Worm (Caenorhabditis elegans): Measurements from ENCODE around the gene igdb-2.

The igdb-2 gene

DNA sequence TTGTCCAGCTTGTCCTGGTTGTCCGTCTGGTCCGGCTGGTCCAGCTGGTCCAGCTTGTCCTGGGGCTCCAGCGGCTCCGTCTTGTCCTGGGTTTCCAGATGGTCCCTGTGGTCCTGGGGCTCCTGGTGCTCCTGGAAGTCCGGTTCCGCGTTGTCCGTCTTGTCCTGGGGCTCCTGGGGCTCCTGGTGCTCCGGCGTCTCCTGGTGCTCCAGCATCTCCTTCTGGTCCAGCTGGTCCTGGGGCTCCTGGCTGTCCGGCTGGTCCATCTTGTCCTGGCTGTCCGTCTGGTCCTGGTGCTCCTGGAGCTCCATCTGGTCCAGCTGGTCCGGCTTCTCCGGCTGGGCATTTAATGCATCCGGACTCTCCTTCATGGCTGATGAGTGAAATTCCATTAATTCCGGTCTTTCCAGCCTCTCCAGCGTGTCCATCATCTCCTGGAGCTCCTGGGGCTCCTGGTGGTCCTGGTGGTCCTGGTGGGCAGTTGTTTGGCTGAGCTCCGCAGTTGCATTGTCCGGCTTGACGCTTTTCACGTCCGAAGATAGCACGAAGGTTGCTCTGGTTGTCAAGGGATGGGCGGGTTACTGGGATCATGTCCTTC is 40.7 kb upstream of the igdb-2 start:
- TF ChIP-seq F39B2.1 (GFP tag; IDR thresholded peaks at IDR 0.05) (no peak), ekl-4 (GFP tag; IDR thresholded peaks at IDR 0.05) (no peak), B0336.3 (GFP tag; IDR thresholded peaks at IDR 0.05) (no peak), nfya-2 (GFP tag; IDR thresholded peaks at IDR 0.05) (no peak), unc-62 (GFP tag; optimal IDR thresholded peaks at IDR 0.05) (no peak), F55B11.4 (tag; optimal IDR thresholded peaks at IDR 0.05; ENCODE audit: borderline replicate concordance, insufficient read depth) (no peak), egl-18 (GFP tag; IDR thresholded peaks at IDR 0.05) (no peak), Y79H2A.3 (GFP tag; conservative IDR thresholded peaks at IDR 0.05) (no peak), zim-3 (tag; optimal IDR thresholded peaks at IDR 0.05) (no peak), athp-1 (tag; optimal IDR thresholded peaks at IDR 0.05) (peak; percentile 6), mes-4 (tag; optimal IDR thresholded peaks at IDR 0.05) (no peak), lsl-1 (GFP tag; optimal IDR thresholded peaks at IDR 0.05) (no peak), ccch-3 (GFP tag; optimal IDR thresholded peaks at IDR 0.05) (no peak), ztf-28 (GFP tag; IDR thresholded peaks at IDR 0.05) (no peak), rec-8 (tag; optimal IDR thresholded peaks at IDR 0.05) (no peak), nfyb-1 (GFP tag; IDR thresholded peaks at IDR 0.05) (0 out of 2 replicates have a peak, but pooled peaks have one; percentile 13), B0035.1 (tag; optimal IDR thresholded peaks at IDR 0.05) (no peak), lir-1 (GFP tag; conservative IDR thresholded peaks at IDR 0.05) (no peak), D2030.7 (GFP tag; IDR thresholded peaks at IDR 0.05) (no peak), tbx-9 (tag; optimal IDR thresholded peaks at IDR 0.05; ENCODE audit: borderline replicate concordance) (no peak), egrh-3 (GFP tag; IDR thresholded peaks at IDR 0.05) (peak; percentile 96), ceh-58 (GFP tag; IDR thresholded peaks at IDR 0.05) (no peak), ceh-100 (GFP tag; IDR thresholded peaks at IDR 0.05) (no peak), T07F8.4 (tag; optimal IDR thresholded peaks at IDR 0.05) (no peak), aptf-3 (GFP tag; IDR thresholded peaks at IDR 0.05) (no peak), ceh-40 (GFP tag; IDR thresholded peaks at IDR 0.05) (no peak), lag-1 (GFP tag; IDR thresholded peaks at IDR 0.05) (no peak), hsf-1 (GFP tag; IDR thresholded peaks at IDR 0.05) (no peak), atf-7 (tag; optimal IDR thresholded peaks at IDR 0.05) (no peak), unc-130 (GFP tag; optimal IDR thresholded peaks at IDR 0.05) (no peak), lin-40 (tag; optimal IDR thresholded peaks at IDR 0.05) (peak; percentile 22), ztf-22 (GFP tag; optimal IDR thresholded peaks at IDR 0.05) (no peak), nhr-90 (tag; optimal IDR thresholded peaks at IDR 0.05) (no peak), ZK185.1 (tag; optimal IDR thresholded peaks at IDR 0.05; ENCODE audit: poor library complexity, severe bottlenecking) (no peak), madf-6 (GFP tag; IDR thresholded peaks at IDR 0.05) (no peak), dox-1 (GFP tag; IDR thresholded peaks at IDR 0.05) (0 out of 2 replicates have a peak, but pooled peaks have one; percentile 20), ztf-6 (GFP tag; IDR thresholded peaks at IDR 0.05) (no peak), Y95B8A.8 (GFP tag; IDR thresholded peaks at IDR 0.05) (no peak), mcd-1 (GFP tag; IDR thresholded peaks at IDR 0.05) (no peak), K11D2.4 (GFP tag; IDR thresholded peaks at IDR 0.05) (no peak), madf-8 (GFP tag; conservative IDR thresholded peaks at IDR 0.05) (no peak), cebp-2 (GFP tag; IDR thresholded peaks at IDR 0.05) (0 out of 2 replicates have a peak, but pooled peaks have one; percentile 64), ztf-26 (tag; optimal IDR thresholded peaks at IDR 0.05) (peak; percentile 37), die-1 (tag; optimal IDR thresholded peaks at IDR 0.05) (no peak), Y53G8AR.9 (GFP tag; conservative IDR thresholded peaks at IDR 0.05) (no peak), ceh-79 (tag; optimal IDR thresholded peaks at IDR 0.05) (no peak), cebp-1 (GFP tag; IDR thresholded peaks at IDR 0.05) (no peak), cebp-1 (tag; optimal IDR thresholded peaks at IDR 0.05) (no peak), Y53F4B.3 (GFP tag; IDR thresholded peaks at IDR 0.05) (no peak)
